Worm (Caenorhabditis elegans): ENCODE measurements around the gene Y81G3A.2.
A peak's percentile ranks its signal among the peaks of the same experiment; 100 is the strongest.

Gene Y81G3A.2

DNA sequence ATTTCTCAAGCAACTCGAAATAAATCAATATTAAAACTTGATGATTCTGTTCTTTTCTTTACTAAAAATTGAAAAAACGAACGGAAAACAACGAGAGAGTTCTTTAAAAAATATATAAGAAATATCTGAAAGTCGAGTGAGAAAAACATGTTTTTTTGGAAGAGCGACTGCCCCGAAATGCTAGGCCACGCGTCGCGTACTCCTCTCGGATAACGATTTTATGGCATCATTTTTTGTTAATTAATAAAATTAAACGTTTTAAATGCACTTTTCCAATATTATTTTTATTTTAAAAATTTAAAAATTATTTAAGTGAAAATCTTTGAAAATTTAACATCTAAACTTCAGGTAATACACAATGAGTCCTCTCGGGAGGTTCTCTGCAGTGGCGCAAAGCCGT is 36.4 kb downstream of the Y81G3A.2 start, which contains the start of gene gfm-1:
gfm-1 (plus strand) TSS at position 349 of the 400 bp plus-strand sequence.
- peak; percentile 88 for TF ChIP-seq egl-13 (tag; optimal IDR thresholded peaks at IDR 0.05)
- no peak for TF ChIP-seq jun-1 (tag; optimal IDR thresholded peaks at IDR 0.05)
- no peak for TF ChIP-seq egl-27 (tag; optimal IDR thresholded peaks at IDR 0.05)
- no peak for TF ChIP-seq C34B4.2 (tag; optimal IDR thresholded peaks at IDR 0.05)
- TF ChIP-seq nhr-19 (GFP tag; conservative IDR thresholded peaks at IDR 0.05) = peak; percentile 77
- TF ChIP-seq lin-15B (tag; optimal IDR thresholded peaks at IDR 0.05) = peak; percentile 72
- TF ChIP-seq grh-1 (GFP tag; IDR thresholded peaks at IDR 0.05) = peak; percentile 72
- no peak for TF ChIP-seq zip-4 (GFP tag; optimal IDR thresholded peaks at IDR 0.05)
- peak; percentile 43 to 62 for TF ChIP-seq lin-35 (GFP tag; optimal IDR thresholded peaks at IDR 0.05)
- peak; percentile 98 for TF ChIP-seq rnt-1 (tag; optimal IDR thresholded peaks at IDR 0.05)
- peak; percentile 53; the same call in 1 of the 2 replicates for TF ChIP-seq ceh-88 (GFP tag; IDR thresholded peaks at IDR 0.05)
- TF ChIP-seq lsy-2 (tag; optimal IDR thresholded peaks at IDR 0.05) = peak; percentile 62 to 83
- TF ChIP-seq irx-1 (tag; optimal IDR thresholded peaks at IDR 0.05) = peak; percentile 94
- TF ChIP-seq ztf-4 (tag; optimal IDR thresholded peaks at IDR 0.05) = no peak
- TF ChIP-seq sox-4 (tag; optimal IDR thresholded peaks at IDR 0.05) = peak; percentile 91
- TF ChIP-seq pqm-1 (tag; optimal IDR thresholded peaks at IDR 0.05) = no peak
- no peak for TF ChIP-seq nhr-76 (tag; optimal IDR thresholded peaks at IDR 0.05)
- TF ChIP-seq vab-15 (tag; optimal IDR thresholded peaks at IDR 0.05) = peak; percentile 28
- TF ChIP-seq lin-39 (tag; optimal IDR thresholded peaks at IDR 0.05) = peak; percentile 42
- TF ChIP-seq nhr-12 (tag; optimal IDR thresholded peaks at IDR 0.05) = no peak
- TF ChIP-seq fkh-10 (GFP tag; optimal IDR thresholded peaks at IDR 0.05) = no peak
- peak; percentile 32 for TF ChIP-seq unc-130 (tag; optimal IDR thresholded peaks at IDR 0.05)
- TF ChIP-seq unc-86 (tag; optimal IDR thresholded peaks at IDR 0.05) = peak; percentile 52
- TF ChIP-seq lir-3 (tag; optimal IDR thresholded peaks at IDR 0.05; ENCODE audit: poor library complexity) = peak; percentile 94
- no peak for TF ChIP-seq unc-30 (tag; optimal IDR thresholded peaks at IDR 0.05)
- TF ChIP-seq elt-3 (tag; optimal IDR thresholded peaks at IDR 0.05) = peak in 1 of 6 experiments; percentile 50
- TF ChIP-seq elt-2 (tag; optimal IDR thresholded peaks at IDR 0.05) = peak; percentile 67
- peak; percentile 71 for TF ChIP-seq hlh-4 (tag; optimal IDR thresholded peaks at IDR 0.05)
- TF ChIP-seq mef-2 (tag; optimal IDR thresholded peaks at IDR 0.05) = no peak
- TF ChIP-seq unc-62 (GFP tag; optimal IDR thresholded peaks at IDR 0.05) = no peak
- peak; percentile 91 for TF ChIP-seq nhr-47 (tag; optimal IDR thresholded peaks at IDR 0.05)
- TF ChIP-seq nhr-11 (tag; optimal IDR thresholded peaks at IDR 0.05) = no peak
- peak; percentile 77 for TF ChIP-seq nhr-20 (tag; optimal IDR thresholded peaks at IDR 0.05)
- no peak for TF ChIP-seq blmp-1 (tag; optimal IDR thresholded peaks at IDR 0.05)
- TF ChIP-seq ztf-11 (tag; optimal IDR thresholded peaks at IDR 0.05) = peak in 1 of 2 experiments; percentile 91
- TF ChIP-seq lin-13 (GFP tag; optimal IDR thresholded peaks at IDR 0.05) = no peak
- no peak for TF ChIP-seq hpl-2 (GFP tag; optimal IDR thresholded peaks at IDR 0.05)
- TF ChIP-seq aly-2 (tag; optimal IDR thresholded peaks at IDR 0.05) = no peak
- peak; percentile 70 for TF ChIP-seq fkh-8 (tag; optimal IDR thresholded peaks at IDR 0.05)
- no peak for TF ChIP-seq mdl-1 (tag; optimal IDR thresholded peaks at IDR 0.05)
- no peak for TF ChIP-seq fos-1 (tag; optimal IDR thresholded peaks at IDR 0.05)
- TF ChIP-seq unc-98 (GFP tag; IDR thresholded peaks at IDR 0.05) = peak; percentile 79
- TF ChIP-seq tlp-1 (tag; optimal IDR thresholded peaks at IDR 0.05) = no peak
- TF ChIP-seq mep-1 (tag; optimal IDR thresholded peaks at IDR 0.05) = peak; percentile 67
- TF ChIP-seq snpc-4 (tag; optimal IDR thresholded peaks at IDR 0.05) = peak; percentile 49
- peak; percentile 92 for TF ChIP-seq nhr-85 (tag)
- TF ChIP-seq swsn-7 (tag; optimal IDR thresholded peaks at IDR 0.05) = peak; percentile 85
- no peak for TF ChIP-seq zag-1 (tag; optimal IDR thresholded peaks at IDR 0.05)
- TF ChIP-seq tbx-2 (tag; optimal IDR thresholded peaks at IDR 0.05) = peak; percentile 87
- TF ChIP-seq skn-1 (tag; optimal IDR thresholded peaks at IDR 0.05) = peak; percentile 55
- peak; percentile 42 to 62 (median 43) for TF ChIP-seq ceh-82 (tag; optimal IDR thresholded peaks at IDR 0.05)
- TF ChIP-seq ama-1 (optimal IDR thresholded peaks at IDR 0.05) = no peak
- TF ChIP-seq nhr-28 (tag; optimal IDR thresholded peaks at IDR 0.05) = no peak
- TF ChIP-seq efl-1 (optimal IDR thresholded peaks at IDR 0.05) = peak; percentile 54 to 72
- TF ChIP-seq efl-1 (GFP tag; optimal IDR thresholded peaks at IDR 0.05 in 1 of 2) = peak; percentile 76 to 96
